Worm (Caenorhabditis elegans) whole organism, young adult: ENCODE results near the gene ceh-28.

ENCODE experiments used
- B0019.2 ChIP-seq: fragments of 200-800 bp; sonication (Bioruptor generic); conservative IDR thresholded peaks from 2 replicates; pipeline ENCODE4 v1.3.6; 2022; ENCODE audit warnings: missing genetic modification reagents, missing genetic modification characterization, missing compliant biosample characterization
- B0261.1 ChIP-seq: sonication (generic microtip); optimal IDR thresholded peaks from 2 replicates; lab custom pipeline; 2016; ENCODE audit warnings: mild to moderate bottlenecking, missing genetic modification characterization, moderate library complexity, missing compliant biosample characterization
- D2030.7 ChIP-seq: fragments of 200-800 bp; sonication (Bioruptor generic); IDR thresholded peaks from 2 replicates; pipeline ENCODE4 v1.3.6; 2022; ENCODE audit warnings: missing genetic modification reagents, missing genetic modification characterization, missing compliant biosample characterization
- F10E7.11 ChIP-seq: sonication (generic microtip); optimal IDR thresholded peaks from 2 replicates; lab custom pipeline; 2017; ENCODE audit warnings: mild to moderate bottlenecking, missing genetic modification characterization, moderate library complexity, missing compliant biosample characterization
- F22D6.2 ChIP-seq: sonication (generic microtip); optimal IDR thresholded peaks from 2 replicates; lab custom pipeline; 2016; ENCODE audit warnings: mild to moderate bottlenecking, missing genetic modification characterization, missing compliant biosample characterization
- F39B2.1 ChIP-seq: fragments of 200-800 bp; sonication (Bioruptor generic); IDR thresholded peaks from 2 replicates; pipeline ENCODE4 v1.3.6; 2022; ENCODE audit warnings: missing genetic modification reagents, missing genetic modification characterization, missing compliant biosample characterization
- F57C9.4 ChIP-seq: sonication (generic microtip); optimal IDR thresholded peaks from 2 replicates; lab custom pipeline; 2017; ENCODE audit warnings: mild to moderate bottlenecking, missing genetic modification characterization, missing compliant biosample characterization
- K11D2.4 ChIP-seq: fragments of 200-800 bp; sonication (Bioruptor generic); IDR thresholded peaks from 2 replicates; pipeline ENCODE4 v1.3.6; 2022; ENCODE audit warnings: missing genetic modification reagents, missing genetic modification characterization, missing compliant biosample characterization
- T26A5.8 ChIP-seq: sonication (generic microtip); optimal IDR thresholded peaks from 2 replicates; lab custom pipeline; 2016; ENCODE audit warnings: missing genetic modification characterization, missing compliant biosample characterization
- Y53G8AR.9 ChIP-seq: fragments of 200-800 bp; sonication (Bioruptor generic); conservative IDR thresholded peaks from 2 replicates; pipeline ENCODE4 v1.3.6; 2022; ENCODE audit warnings: missing genetic modification reagents, missing genetic modification characterization, missing compliant biosample characterization
- Y67H2A.10 ChIP-seq: fragments of 200-800 bp; sonication (Bioruptor generic); conservative IDR thresholded peaks from 2 replicates; pipeline ENCODE4 v1.3.6; 2022; ENCODE audit warnings: missing genetic modification reagents, missing genetic modification characterization, missing compliant biosample characterization
- aptf-3 ChIP-seq: fragments of 200-800 bp; sonication (Bioruptor generic); IDR thresholded peaks from 2 replicates; pipeline ENCODE4 v1.3.6; 2022; ENCODE audit warnings: missing genetic modification characterization, missing compliant biosample characterization
- atf-7 ChIP-seq: sonication (generic microtip); optimal IDR thresholded peaks from 2 replicates; lab custom pipeline; 2017; ENCODE audit warnings: mild to moderate bottlenecking, missing genetic modification characterization, missing compliant biosample characterization
- athp-1 ChIP-seq: sonication (generic microtip); optimal IDR thresholded peaks from 2 replicates; lab custom pipeline; 2017; ENCODE audit warnings: mild to moderate bottlenecking, missing genetic modification characterization, missing compliant biosample characterization
- ccch-3 ChIP-seq: fragments of 200-800 bp; sonication (Bioruptor generic); optimal IDR thresholded peaks from 2 replicates; lab custom pipeline; 2018; ENCODE audit warnings: mild to moderate bottlenecking, missing genetic modification characterization, missing compliant biosample characterization
- cebp-2 ChIP-seq: fragments of 200-800 bp; sonication (Bioruptor generic); IDR thresholded peaks from 2 replicates; pipeline ENCODE4 v1.3.6; 2022; ENCODE audit warnings: missing genetic modification characterization, missing compliant biosample characterization
- ceh-40 ChIP-seq: fragments of 200-800 bp; sonication (Bioruptor generic); IDR thresholded peaks from 2 replicates; pipeline ENCODE4 v1.3.6; 2022; ENCODE audit warnings: missing genetic modification characterization, missing compliant biosample characterization
- die-1 ChIP-seq: sonication (generic microtip); optimal IDR thresholded peaks from 2 replicates; lab custom pipeline; 2016; ENCODE audit warnings: missing genotype, mild to moderate bottlenecking, missing genetic modification characterization, missing compliant biosample characterization
- efl-1 ChIP-seq: fragments of 150-350 bp; optimal IDR thresholded peaks from 2 replicates; lab custom pipeline; 2014; ENCODE audit warnings: missing biosample characterization, missing genetic modification reagents, missing genetic modification characterization
- egl-44 ChIP-seq: fragments of 200-800 bp; sonication (Bioruptor generic); IDR thresholded peaks from 2 replicates; pipeline ENCODE4 v1.3.6; 2022; ENCODE audit warnings: missing genetic modification reagents, missing genetic modification characterization, missing compliant biosample characterization
- egrh-3 ChIP-seq: fragments of 200-800 bp; sonication (Bioruptor generic); IDR thresholded peaks from 2 replicates; pipeline ENCODE4 v1.3.6; 2022; ENCODE audit warnings: missing genetic modification reagents, missing genetic modification characterization, missing compliant biosample characterization
- ekl-4 ChIP-seq: fragments of 200-800 bp; sonication (Bioruptor generic); IDR thresholded peaks from 2 replicates; pipeline ENCODE4 v1.3.6; 2022; ENCODE audit warnings: missing genetic modification reagents, missing genetic modification characterization, missing compliant biosample characterization
- hlh-12 ChIP-seq: sonication (generic microtip); optimal IDR thresholded peaks from 2 replicates; lab custom pipeline; 2016; ENCODE audit warnings: missing genetic modification characterization, missing compliant biosample characterization
- hmg-1.2 ChIP-seq: fragments of 200-800 bp; sonication (Bioruptor generic); IDR thresholded peaks from 2 replicates; pipeline ENCODE4 v1.3.6; 2022; ENCODE audit warnings: missing genetic modification reagents, missing genetic modification characterization, missing compliant biosample characterization
- hrde-1 ChIP-seq: sonication (generic microtip); optimal IDR thresholded peaks from 2 replicates; lab custom pipeline; 2016; ENCODE audit warnings: missing genetic modification characterization, mild to moderate bottlenecking, missing compliant biosample characterization, moderate library complexity, missing genotype, missing genetic modification reagents, borderline replicate concordance
- lag-1 ChIP-seq: fragments of 200-800 bp; sonication (Bioruptor generic); IDR thresholded peaks from 2 replicates; pipeline ENCODE4 v1.3.6; 2022; ENCODE audit warnings: missing genetic modification reagents, missing genetic modification characterization, missing compliant biosample characterization
- lin-35 ChIP-seq, 3 experiments: fragments of 150-350 bp in 2 of 3; sonication (generic microtip) in 1 of 3; optimal IDR thresholded peaks; 2 replicates each; lab custom pipeline; 2014 to 2018; ENCODE audit warnings: missing biosample characterization in 3 of 3, missing genetic modification characterization in 3 of 3, missing genetic modification reagents in 3 of 3
- lir-1 ChIP-seq: fragments of 200-800 bp; sonication (Bioruptor generic); conservative IDR thresholded peaks from 2 replicates; pipeline ENCODE4 v1.3.6; 2022; ENCODE audit warnings: missing genetic modification reagents, missing genetic modification characterization, missing compliant biosample characterization
- madf-10 ChIP-seq: sonication (generic microtip); optimal IDR thresholded peaks from 2 replicates; lab custom pipeline; 2016; ENCODE audit warnings: mild to moderate bottlenecking, missing genetic modification characterization, missing compliant biosample characterization
- madf-3 ChIP-seq: fragments of 200-800 bp; sonication (Bioruptor generic); IDR thresholded peaks from 2 replicates; pipeline ENCODE4 v1.3.6; 2022; ENCODE audit warnings: missing genetic modification reagents, missing genetic modification characterization, missing compliant biosample characterization
- mcd-1 ChIP-seq: fragments of 200-800 bp; sonication (Bioruptor generic); IDR thresholded peaks from 2 replicates; pipeline ENCODE4 v1.3.6; 2022; ENCODE audit warnings: missing genetic modification reagents, missing genetic modification characterization, missing compliant biosample characterization
- mes-4 ChIP-seq: sonication (generic microtip); optimal IDR thresholded peaks from 2 replicates; lab custom pipeline; 2016; ENCODE audit warnings: missing genotype, missing genetic modification characterization, missing compliant biosample characterization
- nhr-120 ChIP-seq: fragments of 200-800 bp; sonication (Bioruptor generic); IDR thresholded peaks from 2 replicates; pipeline ENCODE4 v1.3.6; 2022; ENCODE audit warnings: missing genetic modification characterization, missing compliant biosample characterization
- nhr-27 ChIP-seq: fragments of 200-800 bp; sonication (Bioruptor generic); optimal IDR thresholded peaks from 2 replicates; lab custom pipeline; 2018; ENCODE audit warnings: mild to moderate bottlenecking, missing genetic modification characterization, moderate library complexity, missing compliant biosample characterization
- nhr-80 ChIP-seq: sonication (generic microtip); optimal IDR thresholded peaks from 2 replicates; lab custom pipeline; 2016; ENCODE audit warnings: missing genetic modification characterization, missing compliant biosample characterization
- nhr-90 ChIP-seq: sonication (generic microtip); optimal IDR thresholded peaks from 2 replicates; lab custom pipeline; 2016; ENCODE audit warnings: missing genotype, mild to moderate bottlenecking, missing genetic modification characterization, missing compliant biosample characterization
- pha-4 ChIP-seq: fragments of 150-350 bp; sonication (generic microtip); optimal IDR thresholded peaks from 2 replicates; lab custom pipeline; 2014; ENCODE audit warnings: missing biosample characterization, missing genetic modification reagents, missing genetic modification characterization
- rcor-1 ChIP-seq: fragments of 200-800 bp; sonication (Bioruptor generic); IDR thresholded peaks from 2 replicates; pipeline ENCODE4 v1.3.6; 2022; ENCODE audit warnings: missing genetic modification reagents, missing genetic modification characterization, missing compliant biosample characterization
- rec-8 ChIP-seq, 2 experiments: sonication (generic microtip); optimal IDR thresholded peaks; 2 replicates each; lab custom pipeline; 2016; ENCODE audit warnings: mild to moderate bottlenecking in 2 of 2, missing genetic modification characterization in 2 of 2, missing genetic modification reagents in 2 of 2, missing genotype in 2 of 2, missing biosample characterization in 1 of 2, missing compliant biosample characterization in 1 of 2, moderate library complexity in 1 of 2
- sea-2 ChIP-seq: fragments of 200-800 bp; sonication (Bioruptor generic); IDR thresholded peaks from 2 replicates; pipeline ENCODE4 v1.3.6; 2022; ENCODE audit warnings: missing genetic modification characterization, missing compliant biosample characterization
- snpc-1.1 ChIP-seq: sonication (generic microtip); optimal IDR thresholded peaks from 2 replicates; lab custom pipeline; 2017; ENCODE audit warnings: missing genetic modification characterization, mild to moderate bottlenecking, missing compliant biosample characterization, antibody characterized with exemption, moderate library complexity, missing genotype, missing genetic modification reagents; ENCODE audit not compliant: insufficient read depth
- snpc-4 ChIP-seq, 5 experiments: fragments of 150-350 bp in 1 of 5; sonication (generic microtip) in 4 of 5; optimal IDR thresholded peaks; 2 replicates each; lab custom pipeline; 2014 to 2018; ENCODE audit warnings: missing genetic modification characterization in 5 of 5, missing biosample characterization in 3 of 5, antibody characterized with exemption in 2 of 5, mild to moderate bottlenecking in 2 of 5, missing compliant biosample characterization in 2 of 5, missing genotype in 2 of 5, moderate library complexity in 2 of 5, missing genetic modification reagents in 1 of 5
- tbp1 ChIP-seq: fragments of 200-800 bp; sonication (Bioruptor generic); optimal IDR thresholded peaks from 2 replicates; lab custom pipeline; 2018; ENCODE audit warnings: mild to moderate bottlenecking, missing genetic modification characterization, missing compliant biosample characterization
- xnd-1 ChIP-seq: sonication (generic microtip); optimal IDR thresholded peaks from 2 replicates; lab custom pipeline; 2016; ENCODE audit warnings: missing genotype, missing genetic modification reagents, missing genetic modification characterization, missing compliant biosample characterization
- zfh-2 ChIP-seq: fragments of 200-800 bp; sonication (Bioruptor generic); conservative IDR thresholded peaks from 2 replicates; pipeline ENCODE4 v1.3.6; 2022; ENCODE audit warnings: missing genetic modification reagents, missing genetic modification characterization, missing compliant biosample characterization
- ztf-25 ChIP-seq: fragments of 200-800 bp; sonication (Bioruptor generic); IDR thresholded peaks from 2 replicates; pipeline ENCODE4 v1.3.6; 2022; ENCODE audit warnings: missing genetic modification reagents, missing genetic modification characterization, missing compliant biosample characterization
- ztf-26 ChIP-seq: sonication (generic microtip); optimal IDR thresholded peaks from 2 replicates; lab custom pipeline; 2017; ENCODE audit warnings: missing genetic modification characterization, missing compliant biosample characterization
- ztf-28 ChIP-seq: fragments of 200-800 bp; sonication (Bioruptor generic); IDR thresholded peaks from 2 replicates; pipeline ENCODE4 v1.3.6; 2022; ENCODE audit warnings: missing genetic modification reagents, missing genetic modification characterization, missing compliant biosample characterization

The ceh-28 gene

ce11 chrX:13121104-13121503 lies 46.6 kb downstream of the ceh-28 start (continued):
- TF ChIP-seq F39B2.1 (GFP tag; lab: Robert Waterston, UW) (no peak), nhr-80 (tag; lab: Kevin White, UChicago) (peak; percentile 41), madf-10 (peak; percentile 46), lin-35 (GFP tag; optimal IDR thresholded peaks at IDR 0.05; lab: Kevin White, UChicago) (peak in 1 of 3 experiments; percentile 72), ceh-40 (GFP tag; lab: Robert Waterston, UW) (no peak), K11D2.4 (GFP tag; lab: Robert Waterston, UW) (peak; percentile 44; the same call in 1 of the 2 replicates), egl-44 (peak; percentile 91), atf-7 (tag; lab: Kevin White, UChicago) (peak; percentile 61), T26A5.8 (tag; lab: Kevin White, UChicago) (peak; percentile 84), hrde-1 (tag; lab: Kevin White, UChicago) (no peak), hlh-12 (tag; lab: Kevin White, UChicago) (no peak), athp-1 (tag; lab: Kevin White, UChicago) (no peak), ekl-4 (peak; percentile 45; the same call in 1 of the 2 replicates), F10E7.11 (tag; lab: Kevin White, UChicago) (peak; percentile 88), snpc-1.1 (tag; lab: Kevin White, UChicago) (peak; percentile 20), madf-3 (GFP tag; lab: Robert Waterston, UW) (peak; percentile 75), lir-1 (no peak; the same call in 1 of the 2 replicates), D2030.7 (GFP tag; lab: Robert Waterston, UW) (peak; percentile 88), egrh-3 (peak; percentile 38; the same call in 1 of the 2 replicates), B0261.1 (tag; lab: Kevin White, UChicago) (peak; percentile 98), sea-2 (GFP tag; lab: Robert Waterston, UW) (0 out of 2 replicates have a peak, but pooled peaks have one; percentile 61), ztf-25 (0 out of 2 replicates have a peak, but pooled peaks have one; percentile 74), xnd-1 (tag; lab: Kevin White, UChicago) (no peak), hmg-1.2 (GFP tag; lab: Robert Waterston, UW) (peak; percentile 84), mes-4 (no peak), Y67H2A.10 (GFP tag; lab: Robert Waterston, UW) (peak; percentile 58; the same call in 1 of the 2 replicates), rcor-1 (GFP tag; lab: Robert Waterston, UW) (peak; percentile 65; the same call in 1 of the 2 replicates), F57C9.4 (tag; lab: Kevin White, UChicago) (no peak), cebp-2 (GFP tag; lab: Robert Waterston, UW) (no peak), rec-8 (tag; optimal IDR thresholded peaks at IDR 0.05; lab: Kevin White, UChicago) (peak; percentile 9 to 46), snpc-4 (GFP tag; optimal IDR thresholded peaks at IDR 0.05; lab: Kevin White, UChicago) (peak; percentile 65), snpc-4 (tag; optimal IDR thresholded peaks at IDR 0.05; lab: Kevin White, UChicago) (peak in 1 of 4 experiments; percentile 79), pha-4 (tag; lab: Kevin White, UChicago) (no peak), F22D6.2 (tag; lab: Kevin White, UChicago) (no peak), mcd-1 (peak; percentile 70), efl-1 (GFP tag; lab: Kevin White, UChicago) (no peak), aptf-3 (GFP tag; lab: Robert Waterston, UW) (no peak), nhr-90 (tag; lab: Kevin White, UChicago) (no peak), die-1 (tag; lab: Kevin White, UChicago) (no peak), ztf-26 (tag; lab: Kevin White, UChicago) (peak; percentile 81), tbp1 (GFP tag; lab: Kevin White, UChicago) (peak; percentile 99), nhr-27 (tag; lab: Kevin White, UChicago) (peak; percentile 58), ccch-3 (no peak), B0019.2 (no peak), lag-1 (GFP tag; lab: Robert Waterston, UW) (no peak), nhr-120 (GFP tag; lab: Robert Waterston, UW) (no peak), zfh-2 (GFP tag; lab: Robert Waterston, UW) (no peak), Y53G8AR.9 (no peak; the same call in 1 of the 2 replicates), ztf-28 (peak; percentile 78; the same call in 1 of the 2 replicates)
